Worm (Caenorhabditis elegans) whole organism, midembryonic: ENCODE measurements around the gene srh-47.

Experiments used
- cog-1 ChIP-seq: sonication (generic microtip); optimal IDR thresholded peaks from 2 replicates; lab custom pipeline; 2016; ENCODE audit warnings: missing genetic modification characterization, missing compliant biosample characterization
- klf-2 ChIP-seq: fragments of 200-800 bp; sonication (Bioruptor generic); conservative IDR thresholded peaks from 2 replicates; pipeline ENCODE4 v1.3.6; 2022; ENCODE audit warnings: missing genetic modification reagents, missing genetic modification characterization, missing compliant biosample characterization

DNA sequence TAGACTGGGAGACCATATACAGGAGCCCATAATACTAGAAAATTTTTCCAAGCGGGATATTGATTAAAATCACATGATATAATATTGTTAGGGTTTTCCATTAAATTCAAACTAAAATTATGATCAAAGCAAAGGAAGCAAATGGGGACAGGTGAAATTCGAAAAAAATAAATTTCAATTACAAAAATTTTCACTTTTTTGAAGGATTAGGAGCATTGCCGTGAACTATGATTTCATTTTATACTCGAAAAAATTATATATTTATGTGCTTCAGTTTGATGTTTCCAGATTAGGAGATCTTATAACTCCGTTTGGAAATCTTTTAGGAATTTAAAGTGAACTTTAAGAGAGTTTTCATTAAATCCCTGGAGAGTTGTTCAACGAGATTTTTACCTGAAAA is 39.8 kb downstream of the srh-47 start, which contains the start of gene F07B10.7:
- TF ChIP-seq klf-2 (GFP tag; lab: Robert Waterston, UW) (no peak), cog-1 (tag; lab: Kevin White, UChicago) (no peak)
